Fruit fly (Drosophila melanogaster) whole organism, pupa: ENCODE measurements around the gene Gr89a.

Experiments used
- CG10348 ChIP-seq: fragments of 200-800 bp; sonication (Bioruptor generic); IDR thresholded peaks from 2 replicates; pipeline ENCODE4 v1.3.6; 2022; ENCODE audit warnings: missing biosample characterization, missing genetic modification characterization
- CG12605 ChIP-seq: fragments of 200-800 bp; sonication (Bioruptor generic); IDR thresholded peaks from 2 replicates; pipeline ENCODE4 v1.3.6; 2022; ENCODE audit warnings: missing biosample characterization, missing genetic modification characterization
- CG13204 ChIP-seq: fragments of 200-800 bp; sonication (Bioruptor generic); optimal IDR thresholded peaks from 2 replicates; lab custom pipeline; 2018; ENCODE audit warnings: missing biosample characterization, mild to moderate bottlenecking, missing genetic modification characterization, moderate library complexity
- CG14655 ChIP-seq: fragments of 200-800 bp; sonication (Bioruptor generic); optimal IDR thresholded peaks from 3 replicates; lab custom pipeline; 2017; ENCODE audit warnings: mild to moderate bottlenecking, missing biosample characterization, missing genetic modification reagents, missing genetic modification characterization
- CG15710 ChIP-seq: fragments of 200-800 bp; sonication (Bioruptor generic); optimal IDR thresholded peaks from 2 replicates; lab custom pipeline; 2018; ENCODE audit warnings: missing biosample characterization, mild to moderate bottlenecking, missing genetic modification characterization, moderate library complexity
- CG9948 ChIP-seq: fragments of 200-800 bp; sonication (Bioruptor generic); optimal IDR thresholded peaks from 2 replicates; lab custom pipeline; 2018; ENCODE audit warnings: missing biosample characterization, mild to moderate bottlenecking, missing genetic modification characterization, moderate library complexity
- EcR ChIP-seq: fragments of 200-800 bp; sonication (Bioruptor generic); optimal IDR thresholded peaks from 3 replicates; lab custom pipeline; 2019; ENCODE audit warnings: missing biosample characterization, missing genetic modification characterization, mild to moderate bottlenecking, moderate library complexity, missing genetic modification reagents
- Pif1B ChIP-seq: fragments of 200-800 bp; sonication (Bioruptor generic); optimal IDR thresholded peaks from 3 replicates; lab custom pipeline; 2016; ENCODE audit warnings: missing biosample characterization, missing genetic modification characterization
- Snoo ChIP-seq: fragments of 200-800 bp; sonication (Bioruptor generic); optimal IDR thresholded peaks from 3 replicates; lab custom pipeline; 2017; ENCODE audit warnings: missing biosample characterization, mild to moderate bottlenecking, missing genetic modification characterization, inconsistent platforms

DNA sequence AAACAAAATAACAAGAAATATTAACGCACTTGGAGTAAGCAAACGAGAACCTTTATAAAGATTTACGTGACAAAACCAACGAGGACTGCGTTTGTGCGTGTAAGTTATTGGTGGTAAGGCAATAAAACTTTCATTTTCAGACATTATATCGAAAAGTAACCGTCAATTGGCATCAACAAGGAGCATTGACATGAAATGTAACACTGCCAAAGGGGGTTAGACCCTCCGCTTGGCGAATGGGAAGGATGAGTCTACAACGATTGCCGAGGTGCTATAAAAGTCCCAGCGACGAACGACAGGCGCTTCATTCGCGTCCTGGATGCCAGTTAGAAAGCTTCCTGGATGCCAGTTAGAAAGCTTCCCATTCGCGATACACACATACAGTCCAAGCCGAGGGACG lies 26.5 kb downstream of the Gr89a start, which contains the start of gene Gyc89Da:
- TF ChIP-seq CG12605 (GFP tag; lab: Robert Waterston, UW) = no peak
- TF ChIP-seq CG10348 (GFP tag; lab: Robert Waterston, UW) = no peak
- no peak for TF ChIP-seq Snoo (tag; lab: Kevin White, UChicago)
- no peak for TF ChIP-seq CG15710 (tag; lab: Kevin White, UChicago)
- no peak for TF ChIP-seq CG13204 (GFP tag; lab: Kevin White, UChicago)
- no peak for TF ChIP-seq CG9948 (tag; lab: Kevin White, UChicago)
- no peak for TF ChIP-seq Pif1B (GFP tag; lab: Kevin White, UChicago)
- TF ChIP-seq CG14655 (GFP tag; lab: Kevin White, UChicago) = no peak
- no peak for TF ChIP-seq EcR (GFP tag; lab: Kevin White, UChicago)
